Fruit fly (Drosophila melanogaster) whole organism, embryonic: ENCODE data around the gene CG33483.

ENCODE experiments used
- BtbVII ChIP-seq: fragments of 200-800 bp; sonication (Bioruptor generic); optimal IDR thresholded peaks from 3 replicates; lab custom pipeline; 2017; ENCODE audit warnings: missing biosample characterization, mild to moderate bottlenecking, missing genetic modification characterization
- CG10979 ChIP-seq: fragments of 200-800 bp; sonication (Bioruptor generic); optimal IDR thresholded peaks from 2 replicates; lab custom pipeline; 2018; ENCODE audit warnings: missing biosample characterization, mild to moderate bottlenecking, missing genetic modification characterization, moderate library complexity
- CG11560 ChIP-seq: fragments of 200-800 bp; sonication (Bioruptor generic); IDR thresholded peaks from 3 replicates; pipeline ENCODE4 v1.3.6; 2022; ENCODE audit warnings: missing biosample characterization, missing genetic modification characterization
- CG11723 ChIP-seq: fragments of 200-800 bp; sonication (Bioruptor generic); optimal IDR thresholded peaks from 2 replicates; lab custom pipeline; 2017; ENCODE audit warnings: missing biosample characterization, mild to moderate bottlenecking, missing genetic modification characterization
- CG12744 ChIP-seq: fragments of 200-800 bp; sonication (Bioruptor generic); optimal IDR thresholded peaks from 2 replicates; lab custom pipeline; 2016; ENCODE audit warnings: missing biosample characterization, missing genetic modification characterization
- CG1603 ChIP-seq: fragments of 200-800 bp; sonication (Bioruptor generic); optimal IDR thresholded peaks from 2 replicates; lab custom pipeline; 2019; ENCODE audit warnings: missing biosample characterization, mild to moderate bottlenecking, missing genetic modification characterization, moderate library complexity
- CG18011 ChIP-seq: fragments of 200-800 bp; sonication (Bioruptor generic); optimal IDR thresholded peaks from 2 replicates; lab custom pipeline; 2017; ENCODE audit warnings: missing biosample characterization, missing genetic modification characterization, mild to moderate bottlenecking, moderate library complexity, missing genotype
- CG18262 ChIP-seq: fragments of 200-800 bp; optimal IDR thresholded peaks from 3 replicates; lab custom pipeline; 2019; ENCODE audit warnings: missing biosample characterization, mild to moderate bottlenecking, missing genetic modification characterization, moderate library complexity
- CG2120 ChIP-seq: fragments of 200-800 bp; sonication (Bioruptor generic); optimal IDR thresholded peaks from 3 replicates; lab custom pipeline; 2016; ENCODE audit warnings: missing biosample characterization, missing genetic modification characterization
- CG2129 ChIP-seq: fragments of 200-800 bp; sonication (Bioruptor generic); IDR thresholded peaks from 2 replicates; pipeline ENCODE4 v1.3.6; 2022; ENCODE audit warnings: missing biosample characterization, missing genetic modification characterization; ENCODE audit not compliant: partially characterized antibody
- CG31365 ChIP-seq: fragments of 200-800 bp; sonication (Bioruptor generic); optimal IDR thresholded peaks from 2 replicates; lab custom pipeline; 2018; ENCODE audit warnings: missing biosample characterization, mild to moderate bottlenecking, missing genetic modification characterization
- CG31441 ChIP-seq: fragments of 200-800 bp; sonication (Bioruptor generic); IDR thresholded peaks from 2 replicates; pipeline ENCODE4 v1.3.6; 2022; ENCODE audit warnings: missing biosample characterization, missing genetic modification characterization
- CG33557 ChIP-seq: fragments of 200-800 bp; sonication (Bioruptor generic); optimal IDR thresholded peaks from 2 replicates; lab custom pipeline; 2019; ENCODE audit warnings: missing biosample characterization, mild to moderate bottlenecking, missing genetic modification characterization, moderate library complexity
- CG3995 ChIP-seq: fragments of 200-800 bp; sonication (Bioruptor generic); optimal IDR thresholded peaks from 3 replicates; lab custom pipeline; 2016; ENCODE audit warnings: missing biosample characterization, missing genetic modification characterization
- CG4404 ChIP-seq: fragments of 200-800 bp; sonication (Bioruptor generic); IDR thresholded peaks from 2 replicates; pipeline ENCODE4 v1.3.6; 2022; ENCODE audit warnings: missing biosample characterization, missing genetic modification characterization
- CG8944 ChIP-seq: fragments of 200-800 bp; sonication (Bioruptor generic); optimal IDR thresholded peaks from 3 replicates; lab custom pipeline; 2016; ENCODE audit warnings: missing biosample characterization, missing genetic modification characterization
- CTCF ChIP-seq: fragments of 200-800 bp; sonication (Bioruptor generic); optimal IDR thresholded peaks from 2 replicates; lab custom pipeline; 2017; ENCODE audit warnings: missing biosample characterization, mild to moderate bottlenecking, missing genetic modification characterization, moderate library complexity
- ERR ChIP-seq: fragments of 200-800 bp; sonication (Bioruptor generic); optimal IDR thresholded peaks from 2 replicates; lab custom pipeline; 2016; ENCODE audit warnings: missing biosample characterization, missing genetic modification characterization
- Ets65A ChIP-seq: fragments of 200-800 bp; sonication (Bioruptor generic); peaks from one replicate; lab custom pipeline; 2016; ENCODE audit warnings: missing biosample characterization, missing genetic modification characterization
- GATAe ChIP-seq: fragments of 200-800 bp; sonication (Bioruptor generic); conservative IDR thresholded peaks from 2 replicates; pipeline ENCODE4 v1.3.6; 2022; ENCODE audit warnings: missing biosample characterization, missing genetic modification characterization
- Hmr ChIP-seq: fragments of 200-800 bp; sonication (Bioruptor generic); optimal IDR thresholded peaks from 3 replicates; lab custom pipeline; 2017; ENCODE audit warnings: mild to moderate bottlenecking, missing biosample characterization, missing genetic modification reagents, missing genetic modification characterization
- Hmx ChIP-seq: fragments of 200-800 bp; sonication (Bioruptor generic); optimal IDR thresholded peaks from 2 replicates; lab custom pipeline; 2016; ENCODE audit warnings: missing biosample characterization, missing genetic modification characterization
- MESR4 ChIP-seq: fragments of 200-800 bp; sonication (Bioruptor generic); optimal IDR thresholded peaks from 2 replicates; lab custom pipeline; 2018; ENCODE audit warnings: missing biosample characterization, mild to moderate bottlenecking, missing genetic modification characterization, moderate library complexity
- Mad ChIP-seq: fragments of 200-800 bp; sonication (Bioruptor generic); optimal IDR thresholded peaks from 2 replicates; lab custom pipeline; 2016; ENCODE audit warnings: missing biosample characterization, missing genetic modification characterization
- Myb ChIP-seq: fragments of 200-800 bp; sonication (Bioruptor generic); optimal IDR thresholded peaks from 2 replicates; lab custom pipeline; 2016; ENCODE audit warnings: missing biosample characterization, missing genetic modification characterization
- Scr ChIP-seq: fragments of 200-800 bp; sonication (Bioruptor generic); IDR thresholded peaks from 2 replicates; pipeline ENCODE4 v1.3.6; 2022; ENCODE audit warnings: missing biosample characterization, missing genetic modification characterization; ENCODE audit not compliant: partially characterized antibody
- Stat92E ChIP-seq, 3 experiments: fragments of >200 bp in 2 of 3; fragments of 200-800 bp in 1 of 3; sonication (Bioruptor generic) in 1 of 3; optimal IDR thresholded peaks; 2 replicates each; lab custom pipeline; 2017 to 2019; ENCODE audit warnings: missing biosample characterization in 3 of 3, missing genetic modification characterization in 3 of 3, mild to moderate bottlenecking in 1 of 3, moderate library complexity in 1 of 3
- Trl ChIP-seq, 3 experiments: fragments of >200 bp in 2 of 3; fragments of 200-800 bp in 1 of 3; sonication (Bioruptor generic) in 1 of 3; optimal IDR thresholded peaks; 2 replicates in 1 of 3; 3 replicates in 2 of 3; lab custom pipeline; 2016 to 2017; ENCODE audit warnings: missing biosample characterization in 1 of 3, missing genetic modification characterization in 1 of 3
- Xrp1 ChIP-seq: fragments of 200-800 bp; sonication (Bioruptor generic); IDR thresholded peaks from 2 replicates; pipeline ENCODE4 v1.3.6; 2022; ENCODE audit warnings: missing biosample characterization, missing genetic modification characterization
- amos ChIP-seq: fragments of 200-800 bp; sonication (Bioruptor generic); IDR thresholded peaks from 2 replicates; pipeline ENCODE4 v1.3.6; 2022; ENCODE audit warnings: missing biosample characterization, missing genetic modification characterization; ENCODE audit not compliant: partially characterized antibody
- bab2 ChIP-seq: fragments of 200-800 bp; sonication (Bioruptor generic); optimal IDR thresholded peaks from 2 replicates; lab custom pipeline; 2016; ENCODE audit warnings: missing biosample characterization, missing genetic modification characterization
- bowl ChIP-seq: fragments of 200-800 bp; sonication (Bioruptor generic); IDR thresholded peaks from 2 replicates; pipeline ENCODE4 v1.3.6; 2022; ENCODE audit warnings: missing biosample characterization, missing genetic modification characterization
- dmrt99B ChIP-seq: fragments of 200-800 bp; sonication (Bioruptor generic); optimal IDR thresholded peaks from 2 replicates; lab custom pipeline; 2018; ENCODE audit warnings: missing biosample characterization, mild to moderate bottlenecking, missing genetic modification characterization, moderate library complexity
- fd102C ChIP-seq: fragments of 200-800 bp; sonication (Bioruptor generic); optimal IDR thresholded peaks from 2 replicates; lab custom pipeline; 2018; ENCODE audit warnings: missing biosample characterization, mild to moderate bottlenecking, missing genetic modification characterization, moderate library complexity
- fd96Cb ChIP-seq: fragments of 200-800 bp; sonication (Bioruptor generic); optimal IDR thresholded peaks from 2 replicates; lab custom pipeline; 2018; ENCODE audit warnings: missing biosample characterization, mild to moderate bottlenecking, missing genetic modification characterization, moderate library complexity
- grau ChIP-seq: fragments of 200-800 bp; optimal IDR thresholded peaks from 3 replicates; lab custom pipeline; 2019; ENCODE audit warnings: missing biosample characterization, mild to moderate bottlenecking, missing genetic modification characterization, moderate library complexity
- jumu ChIP-seq: fragments of 200-800 bp; sonication (Bioruptor generic); optimal IDR thresholded peaks from 3 replicates; lab custom pipeline; 2016; ENCODE audit warnings: missing biosample characterization, missing genetic modification characterization
- lab ChIP-seq: fragments of 200-800 bp; sonication (Bioruptor generic); optimal IDR thresholded peaks from 3 replicates; lab custom pipeline; 2017; ENCODE audit warnings: missing biosample characterization, missing genetic modification characterization, mild to moderate bottlenecking, moderate library complexity, missing genetic modification reagents
- lmd ChIP-seq: fragments of 200-800 bp; sonication (Bioruptor generic); IDR thresholded peaks from 2 replicates; pipeline ENCODE4 v1.3.6; 2022; ENCODE audit warnings: missing biosample characterization, missing genetic modification characterization
- lola ChIP-seq, 3 experiments: fragments of >200 bp in 2 of 3; fragments of 200-800 bp in 1 of 3; sonication (Bioruptor generic) in 1 of 3; optimal IDR thresholded peaks; 2 replicates each; lab custom pipeline; 2017 to 2019; ENCODE audit warnings: missing biosample characterization in 3 of 3, missing genetic modification characterization in 3 of 3, mild to moderate bottlenecking in 1 of 3, moderate library complexity in 1 of 3
- maf-S ChIP-seq: fragments of 200-800 bp; sonication (Bioruptor generic); optimal IDR thresholded peaks from 2 replicates; lab custom pipeline; 2016; ENCODE audit warnings: missing biosample characterization, missing genetic modification characterization
- nerfin-1 ChIP-seq: fragments of 200-800 bp; sonication (Bioruptor generic); optimal IDR thresholded peaks from 3 replicates; lab custom pipeline; 2019; ENCODE audit warnings: missing biosample characterization, mild to moderate bottlenecking, missing genetic modification characterization, moderate library complexity
- nmo ChIP-seq: fragments of 200-800 bp; sonication (Bioruptor generic); optimal IDR thresholded peaks from 2 replicates; lab custom pipeline; 2018; ENCODE audit warnings: missing biosample characterization, mild to moderate bottlenecking, missing genetic modification characterization, moderate library complexity
- pan ChIP-seq, 4 experiments: fragments of >200 bp in 3 of 4; fragments of 200-800 bp in 1 of 4; sonication (Bioruptor generic) in 1 of 4; optimal IDR thresholded peaks in 3 of 4; IDR thresholded peaks in 1 of 4; 2 replicates each; pipeline versions ENCODE4 v1.3.6 to Lab custom; 2017 to 2022; ENCODE audit warnings: missing biosample characterization in 2 of 4, missing genetic modification characterization in 2 of 4, mixed read lengths in 1 of 4
- pnt ChIP-seq: fragments of 200-800 bp; sonication (Bioruptor generic); optimal IDR thresholded peaks from 3 replicates; lab custom pipeline; 2016; ENCODE audit warnings: missing biosample characterization, missing genetic modification characterization
- pzg ChIP-seq: fragments of 200-800 bp; sonication (Bioruptor generic); optimal IDR thresholded peaks from 3 replicates; lab custom pipeline; 2018; ENCODE audit warnings: missing biosample characterization, mild to moderate bottlenecking, missing genetic modification characterization, moderate library complexity
- schlank ChIP-seq: fragments of 200-800 bp; sonication (Bioruptor generic); optimal IDR thresholded peaks from 2 replicates; lab custom pipeline; 2018; ENCODE audit warnings: missing biosample characterization, mild to moderate bottlenecking, missing genetic modification characterization
- tgo ChIP-seq: fragments of 200-800 bp; sonication (Bioruptor generic); IDR thresholded peaks from 3 replicates; pipeline ENCODE4 v1.3.6; 2022; ENCODE audit warnings: missing biosample characterization, missing genetic modification characterization
- vvl ChIP-seq: fragments of 200-800 bp; sonication (Bioruptor generic); IDR thresholded peaks from 2 replicates; pipeline ENCODE4 v1.3.6; 2022; ENCODE audit warnings: missing biosample characterization, missing genetic modification characterization

Gene CG33483

DNA sequence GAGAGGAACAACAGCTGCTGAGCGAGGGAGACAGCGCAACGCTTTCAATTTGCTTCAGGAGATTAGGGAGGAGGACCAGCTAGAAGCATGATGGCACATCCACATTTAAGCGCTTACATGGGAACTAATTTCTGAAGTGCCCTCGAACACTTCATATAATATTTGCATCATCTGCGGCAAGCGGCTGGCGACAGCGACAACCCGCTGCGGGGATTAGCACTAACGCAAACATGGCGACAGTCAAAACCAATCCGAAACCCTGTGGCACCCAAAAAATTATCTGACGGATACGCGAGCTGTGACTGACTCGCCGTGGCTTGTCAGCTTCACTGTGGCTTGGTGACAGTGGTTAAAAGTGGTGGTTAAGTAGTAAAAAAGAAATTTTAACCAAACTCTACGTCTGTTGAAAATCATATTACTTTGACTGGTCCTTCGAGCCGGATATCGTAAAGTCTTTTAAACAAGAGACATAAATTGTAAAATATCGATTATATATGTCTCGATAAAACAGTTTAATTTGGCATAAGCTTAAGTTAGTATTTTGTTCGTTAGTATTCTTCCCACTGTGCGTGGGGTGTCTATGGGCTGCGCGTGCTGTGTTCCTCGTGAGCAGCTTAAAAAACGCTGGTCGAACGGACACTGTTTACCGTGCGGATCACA, 41.9 kb downstream of the CG33483 start (continued):
- TF ChIP-seq CG12744 (GFP tag; lab: Kevin White, UChicago), result no peak
- no peak for TF ChIP-seq nerfin-1 (tag; lab: Kevin White, UChicago)
- TF ChIP-seq CG11560, result no peak
- TF ChIP-seq MESR4 (GFP tag; lab: Kevin White, UChicago), result no peak
- no peak for TF ChIP-seq CG11723 (GFP tag; lab: Kevin White, UChicago)
- peak; percentile 38; the same call in 1 of the 2 replicates for TF ChIP-seq Xrp1
- TF ChIP-seq CG18262, result peak; percentile 37
- TF ChIP-seq CG10979 (tag; lab: Kevin White, UChicago), result peak; percentile 54
- TF ChIP-seq GATAe, result no peak
- TF ChIP-seq CG2129 (GFP tag; lab: Robert Waterston, UW), result no peak
- no peak for TF ChIP-seq ERR (GFP tag; lab: Kevin White, UChicago)
- no peak for TF ChIP-seq bowl (GFP tag; lab: Robert Waterston, UW)
- no peak for TF ChIP-seq bab2 (GFP tag; lab: Kevin White, UChicago)
- no peak for TF ChIP-seq CG31365 (tag; lab: Kevin White, UChicago)
- TF ChIP-seq CG18011 (GFP tag; lab: Kevin White, UChicago), result no peak
- no peak for TF ChIP-seq Scr (GFP tag; lab: Robert Waterston, UW)
- TF ChIP-seq maf-S (GFP tag; lab: Kevin White, UChicago), result no peak
- 0 out of 3 replicates have a peak, but pooled peaks have one; percentile 21 for TF ChIP-seq tgo
- TF ChIP-seq CTCF (GFP tag; lab: Kevin White, UChicago), result no peak
- TF ChIP-seq nmo (GFP tag; lab: Kevin White, UChicago), result peak; percentile 19
- TF ChIP-seq fd96Cb, result no peak
- no peak for TF ChIP-seq lmd (GFP tag; lab: Robert Waterston, UW)
- TF ChIP-seq dmrt99B (tag; lab: Kevin White, UChicago), result peak; percentile 42
- TF ChIP-seq grau (tag; lab: Kevin White, UChicago), result no peak
- TF ChIP-seq fd102C (GFP tag; lab: Kevin White, UChicago), result no peak
- no peak for TF ChIP-seq BtbVII
- TF ChIP-seq Myb (GFP tag; lab: Kevin White, UChicago), result no peak
- peak; percentile 7 for TF ChIP-seq CG1603 (tag; lab: Kevin White, UChicago)
- TF ChIP-seq pnt (GFP tag; lab: Kevin White, UChicago), result no peak
- peak; percentile 34 for TF ChIP-seq Hmr
- TF ChIP-seq amos (GFP tag; lab: Robert Waterston, UW), result no peak
- TF ChIP-seq Hmx (GFP tag; lab: Kevin White, UChicago), result no peak
- no peak for TF ChIP-seq CG2120 (GFP tag; lab: Kevin White, UChicago)
- TF ChIP-seq lab (GFP tag; lab: Kevin White, UChicago), result peak; percentile 35
- no peak for TF ChIP-seq pan (optimal IDR thresholded peaks at IDR 0.05; lab: Kevin White, UChicago)
- TF ChIP-seq pan (GFP tag; optimal IDR thresholded peaks at IDR 0.05 in 1 of 2, IDR thresholded peaks at IDR 0.05 in 1 of 2), result no peak
- no peak for TF ChIP-seq CG8944
- TF ChIP-seq CG3995 (GFP tag; lab: Kevin White, UChicago), result no peak
- no peak for TF ChIP-seq schlank (tag; lab: Kevin White, UChicago)
- TF ChIP-seq Mad (GFP tag; lab: Kevin White, UChicago), result no peak
- TF ChIP-seq vvl (GFP tag; lab: Robert Waterston, UW), result no peak
- TF ChIP-seq Trl (optimal IDR thresholded peaks at IDR 0.05; lab: Kevin White, UChicago), result no peak
- TF ChIP-seq Trl (GFP tag; optimal IDR thresholded peaks at IDR 0.05; lab: Kevin White, UChicago), result no peak
- no peak for TF ChIP-seq pzg
- 0 out of 2 replicates have a peak, but pooled peaks have one; percentile 18 for TF ChIP-seq CG31441 (GFP tag; lab: Robert Waterston, UW)
- TF ChIP-seq Stat92E (GFP tag; optimal IDR thresholded peaks at IDR 0.05; lab: Kevin White, UChicago), result no peak
- TF ChIP-seq jumu (GFP tag; lab: Kevin White, UChicago), result peak; percentile 9
- no peak for TF ChIP-seq CG4404 (GFP tag; lab: Robert Waterston, UW)
- no peak for TF ChIP-seq lola (GFP tag; optimal IDR thresholded peaks at IDR 0.05; lab: Kevin White, UChicago)
- no peak for TF ChIP-seq CG33557 (GFP tag; lab: Kevin White, UChicago)
- peak; percentile 77 for TF ChIP-seq Ets65A (GFP tag; lab: Kevin White, UChicago)
